Worm (Caenorhabditis elegans): ENCODE data around the gene B0034.1.
A peak's percentile ranks its signal among the peaks of the same experiment; 100 is the strongest.

- TF ChIP-seq ces-1 (GFP tag; optimal IDR thresholded peaks at IDR 0.05): no peak
- TF ChIP-seq egl-43 (GFP tag; IDR thresholded peaks at IDR 0.05): no peak
- TF ChIP-seq dpl-1 (GFP tag; optimal IDR thresholded peaks at IDR 0.05): no peak
- no peak for TF ChIP-seq nhr-237 (tag; optimal IDR thresholded peaks at IDR 0.05)
- no peak for TF ChIP-seq mep-1 (tag; optimal IDR thresholded peaks at IDR 0.05)
- TF ChIP-seq snpc-4 (tag; optimal IDR thresholded peaks at IDR 0.05): no peak
- no peak for TF ChIP-seq nhr-11 (tag; optimal IDR thresholded peaks at IDR 0.05)
- TF ChIP-seq nhr-28 (tag; optimal IDR thresholded peaks at IDR 0.05): no peak
- no peak for TF ChIP-seq nhr-76 (tag; optimal IDR thresholded peaks at IDR 0.05)
- no peak for TF ChIP-seq lin-13 (GFP tag; optimal IDR thresholded peaks at IDR 0.05)
- TF ChIP-seq nhr-25 (tag; optimal IDR thresholded peaks at IDR 0.05; ENCODE audit: borderline replicate concordance, insufficient read depth): no peak
- no peak for TF ChIP-seq T20F7.1 (GFP tag; optimal IDR thresholded peaks at IDR 0.05)
- TF ChIP-seq unc-62 (GFP tag; optimal IDR thresholded peaks at IDR 0.05 in 1 of 2): peak in 1 of 2 experiments; percentile 73
- no peak for TF ChIP-seq unc-62 (tag; optimal IDR thresholded peaks at IDR 0.05)
- no peak for TF ChIP-seq Y75B8A.6 (GFP tag; IDR thresholded peaks at IDR 0.05)
These were observed 11.6 kb upstream of the B0034.1 start, which contains the start of gene casy-1 for ce11 chrII:5956583-5956982.
